Worm (Caenorhabditis elegans) whole organism, mixed stage, embryonic: Measurements from ENCODE around the gene T22C8.4.

Experiments
- M03D4.4 ChIP-seq: sonication (generic microtip); optimal IDR thresholded peaks from 2 replicates; lab custom pipeline; 2017; ENCODE audit warnings: mild to moderate bottlenecking, missing genetic modification characterization, missing compliant biosample characterization
- bed-3 ChIP-seq: fragments of 200-800 bp; sonication (Bioruptor generic); optimal IDR thresholded peaks from 3 replicates; lab custom pipeline; 2018; ENCODE audit warnings: mild to moderate bottlenecking, missing genetic modification characterization, moderate library complexity, missing compliant biosample characterization
- blmp-1 ChIP-seq: fragments of 150-350 bp; optimal IDR thresholded peaks from 2 replicates; lab custom pipeline; 2014; ENCODE audit warnings: missing biosample characterization, missing genetic modification characterization
- ceh-39 ChIP-seq: fragments of 150-350 bp; optimal IDR thresholded peaks from 2 replicates; lab custom pipeline; 2014; ENCODE audit warnings: missing biosample characterization, missing genetic modification characterization
- ceh-43 ChIP-seq: fragments of 200-800 bp; sonication (Bioruptor generic); optimal IDR thresholded peaks from 2 replicates; lab custom pipeline; 2018; ENCODE audit warnings: mild to moderate bottlenecking, missing genetic modification characterization, moderate library complexity, missing compliant biosample characterization
- ceh-83 ChIP-seq: fragments of 200-800 bp; sonication (Bioruptor generic); optimal IDR thresholded peaks from 2 replicates; lab custom pipeline; 2018; ENCODE audit warnings: mild to moderate bottlenecking, missing genetic modification characterization, missing compliant biosample characterization
- ces-1 ChIP-seq: fragments of 150-350 bp; optimal IDR thresholded peaks from 2 replicates; lab custom pipeline; 2014; ENCODE audit warnings: missing biosample characterization, missing genetic modification reagents, missing genetic modification characterization
- cnd-1 ChIP-seq: fragments of 200-800 bp; sonication (Bioruptor generic); optimal IDR thresholded peaks from 2 replicates; lab custom pipeline; 2018; ENCODE audit warnings: mild to moderate bottlenecking, missing genetic modification characterization, missing compliant biosample characterization
- drap-1 ChIP-seq: fragments of 200-800 bp; sonication (Bioruptor generic); optimal IDR thresholded peaks from 3 replicates; lab custom pipeline; 2018; ENCODE audit warnings: mild to moderate bottlenecking, missing genetic modification characterization, missing compliant biosample characterization
- elt-1 ChIP-seq: sonication (generic microtip); optimal IDR thresholded peaks from 2 replicates; lab custom pipeline; 2017; ENCODE audit warnings: missing genetic modification characterization, mild to moderate bottlenecking, missing compliant biosample characterization, antibody characterized with exemption, moderate library complexity, borderline replicate concordance; ENCODE audit not compliant: insufficient read depth
- elt-3 ChIP-seq: fragments of 150-350 bp; optimal IDR thresholded peaks from 2 replicates; lab custom pipeline; 2014; ENCODE audit warnings: missing biosample characterization, missing genetic modification characterization
- flh-1 ChIP-seq: fragments of 200-800 bp; sonication (Bioruptor generic); optimal IDR thresholded peaks from 2 replicates; lab custom pipeline; 2018; ENCODE audit warnings: mild to moderate bottlenecking, missing genetic modification characterization, moderate library complexity, missing compliant biosample characterization
- hlh-1 ChIP-seq: fragments of 150-350 bp; optimal IDR thresholded peaks from 2 replicates; lab custom pipeline; 2014; ENCODE audit warnings: missing biosample characterization, missing genetic modification reagents, missing genetic modification characterization
- lin-13 ChIP-seq: fragments of 150-350 bp; optimal IDR thresholded peaks from 2 replicates; lab custom pipeline; 2014; ENCODE audit warnings: missing biosample characterization, missing genetic modification characterization
- lin-32 ChIP-seq: fragments of 200-800 bp; sonication (Bioruptor generic); optimal IDR thresholded peaks from 2 replicates; lab custom pipeline; 2018; ENCODE audit warnings: mild to moderate bottlenecking, missing genetic modification characterization, missing compliant biosample characterization
- lsy-2 ChIP-seq: fragments of 150-350 bp; optimal IDR thresholded peaks from 2 replicates; lab custom pipeline; 2014; ENCODE audit warnings: missing biosample characterization, missing genetic modification characterization
- mab-5 ChIP-seq: fragments of 150-350 bp; optimal IDR thresholded peaks from 2 replicates; lab custom pipeline; 2014; ENCODE audit warnings: missing biosample characterization, missing genetic modification characterization
- mep-1 ChIP-seq: fragments of 150-350 bp; optimal IDR thresholded peaks from 2 replicates; lab custom pipeline; 2017; ENCODE audit warnings: missing biosample characterization, missing genetic modification reagents, missing genetic modification characterization, inconsistent platforms
- nhr-12 ChIP-seq: fragments of 150-350 bp; optimal IDR thresholded peaks from 2 replicates; lab custom pipeline; 2014; ENCODE audit warnings: missing biosample characterization, missing genetic modification characterization
- nhr-2 ChIP-seq: fragments of 150-350 bp; optimal IDR thresholded peaks from 2 replicates; lab custom pipeline; 2014; ENCODE audit warnings: missing biosample characterization, missing genetic modification characterization
- nhr-237 ChIP-seq: fragments of 150-350 bp; optimal IDR thresholded peaks from 2 replicates; lab custom pipeline; 2014; ENCODE audit warnings: missing biosample characterization, missing genetic modification characterization
- nhr-28 ChIP-seq: fragments of 150-350 bp; optimal IDR thresholded peaks from 2 replicates; lab custom pipeline; 2014; ENCODE audit warnings: missing biosample characterization, missing genetic modification characterization
- nhr-76 ChIP-seq: sonication (generic microtip); optimal IDR thresholded peaks from 2 replicates; lab custom pipeline; 2017; ENCODE audit warnings: missing biosample characterization, missing genetic modification characterization
- pha-4 ChIP-seq: fragments of 150-350 bp; optimal IDR thresholded peaks from 2 replicates; lab custom pipeline; 2018; ENCODE audit warnings: missing biosample characterization, missing genetic modification reagents, missing genetic modification characterization
- snpc-4 ChIP-seq: fragments of 150-350 bp; optimal IDR thresholded peaks from 2 replicates; lab custom pipeline; 2014; ENCODE audit warnings: missing biosample characterization, missing genetic modification characterization
- sptf-1 ChIP-seq: sonication (generic microtip); optimal IDR thresholded peaks from 2 replicates; lab custom pipeline; 2017; ENCODE audit warnings: mild to moderate bottlenecking, missing genetic modification characterization, moderate library complexity, missing compliant biosample characterization
- tbx-8 ChIP-seq: fragments of 200-800 bp; sonication (Bioruptor generic); optimal IDR thresholded peaks from 2 replicates; lab custom pipeline; 2018; ENCODE audit warnings: mild to moderate bottlenecking, missing genetic modification characterization, moderate library complexity, missing compliant biosample characterization
- unc-120 ChIP-seq: sonication (generic microtip); optimal IDR thresholded peaks from 2 replicates; lab custom pipeline; 2017; ENCODE audit warnings: missing genetic modification characterization, missing compliant biosample characterization; ENCODE audit not compliant: poor library complexity, severe bottlenecking
- unc-39 ChIP-seq: fragments of 150-350 bp; optimal IDR thresholded peaks from 2 replicates; lab custom pipeline; 2014; ENCODE audit warnings: missing biosample characterization, missing genetic modification characterization
- unc-62 ChIP-seq: fragments of 150-350 bp; optimal IDR thresholded peaks from 2 replicates; lab custom pipeline; 2014; ENCODE audit warnings: missing biosample characterization, missing genetic modification reagents, missing genetic modification characterization
- zip-8 ChIP-seq: fragments of 150-350 bp; optimal IDR thresholded peaks from 2 replicates; lab custom pipeline; 2014; ENCODE audit warnings: missing biosample characterization, missing genetic modification characterization

T22C8.4 gene

DNA sequence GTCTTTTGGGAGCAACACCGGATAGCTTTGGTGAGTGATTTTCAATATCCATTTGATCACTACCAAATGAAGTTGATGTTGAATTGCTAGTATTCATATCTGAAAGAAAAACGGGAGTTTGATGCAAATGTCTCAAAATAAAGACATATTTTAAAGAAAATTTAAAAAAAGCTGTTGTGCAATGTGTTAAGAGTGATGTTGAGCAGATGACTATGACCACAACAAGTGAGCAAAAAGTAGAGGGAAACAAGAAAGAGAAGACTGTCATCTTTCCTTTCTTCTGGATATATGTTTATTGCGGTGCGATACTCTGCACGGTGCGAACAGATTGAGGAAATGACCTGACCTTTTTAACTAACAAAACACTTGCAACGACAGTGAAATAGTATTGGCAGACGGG, at the start of gene T22C8.4:
T22C8.4 (minus strand) TSS at position 101 of the 400 bp plus-strand sequence.
- TF ChIP-seq lin-13 (tag; lab: Kevin White, UChicago) = no peak
- TF ChIP-seq ceh-83 = no peak
- no peak for TF ChIP-seq mep-1 (tag; lab: Kevin White, UChicago)
- TF ChIP-seq lsy-2 (tag; lab: Kevin White, UChicago) = no peak
- no peak for TF ChIP-seq elt-1 (tag; lab: Kevin White, UChicago)
- no peak for TF ChIP-seq tbx-8
- TF ChIP-seq pha-4 = no peak
- no peak for TF ChIP-seq ceh-39 (tag; lab: Kevin White, UChicago)
- no peak for TF ChIP-seq nhr-2 (tag; lab: Kevin White, UChicago)
- TF ChIP-seq flh-1 (GFP tag; lab: Kevin White, UChicago) = no peak
- TF ChIP-seq nhr-237 (tag; lab: Kevin White, UChicago) = no peak
- TF ChIP-seq zip-8 (tag; lab: Kevin White, UChicago) = no peak
- TF ChIP-seq nhr-12 = no peak
- TF ChIP-seq mab-5 (tag; lab: Kevin White, UChicago) = no peak
- no peak for TF ChIP-seq sptf-1 (tag; lab: Kevin White, UChicago)
- no peak for TF ChIP-seq unc-62 (GFP tag; lab: Kevin White, UChicago)
- TF ChIP-seq bed-3 (GFP tag; lab: Kevin White, UChicago) = no peak
- TF ChIP-seq hlh-1 (tag; lab: Kevin White, UChicago) = no peak
- no peak for TF ChIP-seq snpc-4 (tag; lab: Kevin White, UChicago)
- TF ChIP-seq M03D4.4 (tag; lab: Kevin White, UChicago) = no peak

ce11 chrII:8670835-8671234, 47.5 kb upstream of the T22C8.4 start:
- no peak for TF ChIP-seq ces-1 (GFP tag; lab: Kevin White, UChicago)
- no peak for TF ChIP-seq drap-1
- TF ChIP-seq nhr-237 (tag; lab: Kevin White, UChicago) = no peak
- TF ChIP-seq lsy-2 (tag; lab: Kevin White, UChicago) = no peak
- TF ChIP-seq nhr-76 (tag; lab: Kevin White, UChicago) = no peak
- TF ChIP-seq cnd-1 (tag; lab: Kevin White, UChicago) = no peak
- TF ChIP-seq nhr-12 = no peak
- no peak for TF ChIP-seq pha-4
- TF ChIP-seq, all 35 proteins: peak for 0

- no peak for TF ChIP-seq lin-32 (GFP tag; lab: Kevin White, UChicago)
These were observed 45.6 kb upstream of the T22C8.4 start for ce11 chrII:8668871-8669270.

ce11 chrII:8664533-8664932, 41.2 kb upstream of the T22C8.4 start, which contains the start of gene etc-1:
Gene etc-1, plus strand, starts transcription at chrII:8664833.
- TF ChIP-seq flh-1 (GFP tag; lab: Kevin White, UChicago) = no peak
- TF ChIP-seq pha-4 = no peak
- TF ChIP-seq unc-39 (tag; lab: Kevin White, UChicago) = no peak
- no peak for TF ChIP-seq nhr-237 (tag; lab: Kevin White, UChicago)
- TF ChIP-seq nhr-76 (tag; lab: Kevin White, UChicago) = no peak
- TF ChIP-seq mab-5 (tag; lab: Kevin White, UChicago) = no peak
- no peak for TF ChIP-seq ceh-43
- TF ChIP-seq elt-3 (tag; lab: Kevin White, UChicago) = no peak
- TF ChIP-seq ceh-83 = no peak
- no peak for TF ChIP-seq elt-1 (tag; lab: Kevin White, UChicago)
- TF ChIP-seq unc-120 (tag; lab: Kevin White, UChicago) = no peak
- no peak for TF ChIP-seq nhr-28
- no peak for TF ChIP-seq blmp-1 (tag; lab: Kevin White, UChicago)
- no peak for TF ChIP-seq ces-1 (GFP tag; lab: Kevin White, UChicago)
- TF ChIP-seq mep-1 (tag; lab: Kevin White, UChicago) = no peak
- no peak for TF ChIP-seq drap-1

- TF ChIP-seq bed-3 (GFP tag; lab: Kevin White, UChicago) (no peak), zip-8 (tag; lab: Kevin White, UChicago) (peak; percentile 56)
These were observed 38.2 kb upstream of the T22C8.4 start, which contains the start of the genes piga-1 and eif-2Bepsilon for ce11 chrII:8661539-8661938. Gene piga-1, minus strand, starts transcription at chrII:8661712. Gene eif-2Bepsilon, plus strand, starts transcription at chrII:8661869.
